Worm (Caenorhabditis elegans): ENCODE data around the gene nas-1.
"Not testable (repeated sequence)": the region's sequence is repeated elsewhere in the genome, so short reads cannot be mapped to it uniquely, and the experiment has no call there.

Gene nas-1

DNA sequence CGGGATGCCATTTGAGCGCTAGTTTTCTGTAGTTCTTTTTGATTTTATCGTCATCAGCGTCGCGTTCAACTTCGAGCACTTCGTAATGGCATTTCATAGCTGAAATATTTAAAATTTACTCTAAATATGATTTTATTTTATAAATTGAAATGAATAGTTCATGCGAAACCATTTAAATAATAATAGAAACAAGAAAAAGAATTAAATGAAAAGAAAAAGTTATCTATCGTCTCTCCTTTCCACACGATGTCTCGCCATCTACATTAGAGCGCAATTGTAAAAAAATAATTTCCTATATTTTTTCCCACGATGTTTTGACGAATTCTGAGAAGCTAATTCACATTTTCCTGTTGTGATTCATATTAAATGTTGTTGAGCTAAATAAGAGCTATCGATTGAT is 12.4 kb upstream of the nas-1 start, which contains the start of gene dnj-17:
dnj-17 (minus strand) TSS at position 101 of the 400 bp plus-strand sequence.
- TF ChIP-seq W03F9.2 (tag; optimal IDR thresholded peaks at IDR 0.05), result no peak
- no peak for TF ChIP-seq dao-5 (tag; optimal IDR thresholded peaks at IDR 0.05)
- no peak for TF ChIP-seq him-1 (tag; optimal IDR thresholded peaks at IDR 0.05)

DNA sequence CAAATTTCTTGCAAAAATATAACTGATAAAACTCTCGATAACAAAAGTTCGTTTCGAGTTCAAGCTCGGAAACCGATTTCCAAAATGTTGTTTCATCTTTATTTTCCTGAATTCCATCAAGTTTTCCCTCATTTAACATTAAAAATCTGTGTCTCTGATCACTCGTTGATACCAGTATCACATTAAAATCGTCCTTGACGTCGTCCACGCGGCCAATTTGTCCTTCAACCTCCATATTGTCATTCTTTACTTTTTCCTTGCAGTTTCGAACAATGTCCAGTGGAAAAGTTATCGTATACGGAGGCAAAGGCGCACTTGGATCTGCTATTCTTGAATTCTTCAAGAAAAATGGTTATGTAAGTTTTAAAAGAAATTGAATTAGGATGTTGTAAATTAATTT is 12.0 kb upstream of the nas-1 start, which contains the start of gene qdpr-1:
qdpr-1 (plus strand) TSS at position 264 of the 400 bp plus-strand sequence.
- TF ChIP-seq W03F9.2 (tag; optimal IDR thresholded peaks at IDR 0.05) (no peak), him-1 (tag; optimal IDR thresholded peaks at IDR 0.05) (no peak), dao-5 (tag; optimal IDR thresholded peaks at IDR 0.05) (no peak)

DNA sequence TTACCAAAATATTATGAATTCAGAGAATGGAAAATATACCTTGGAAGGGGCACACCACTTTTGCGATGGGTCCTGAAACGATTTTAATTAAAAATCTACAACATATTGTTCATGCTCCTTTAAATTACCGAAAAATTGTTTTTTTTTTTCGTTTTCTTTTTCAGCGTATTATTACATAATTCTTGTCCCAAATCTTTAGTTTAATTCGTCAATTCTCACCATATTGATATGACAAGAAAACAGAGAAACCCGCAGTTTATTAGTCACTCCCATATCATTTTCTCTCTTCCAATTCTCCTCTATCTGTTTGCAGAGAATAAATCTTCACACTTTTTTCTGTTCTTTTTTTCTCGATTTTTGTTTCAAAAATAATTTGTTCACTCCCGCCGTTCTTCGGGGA is 10.3 kb upstream of the nas-1 start, which contains the start of gene F11F1.1:
F11F1.1 (plus strand) TSS at position 301 of the 400 bp plus-strand sequence.
- no peak for TF ChIP-seq W03F9.2 (tag; optimal IDR thresholded peaks at IDR 0.05)
- TF ChIP-seq him-1 (tag; optimal IDR thresholded peaks at IDR 0.05), result no peak
- no peak for TF ChIP-seq dao-5 (tag; optimal IDR thresholded peaks at IDR 0.05)

DNA sequence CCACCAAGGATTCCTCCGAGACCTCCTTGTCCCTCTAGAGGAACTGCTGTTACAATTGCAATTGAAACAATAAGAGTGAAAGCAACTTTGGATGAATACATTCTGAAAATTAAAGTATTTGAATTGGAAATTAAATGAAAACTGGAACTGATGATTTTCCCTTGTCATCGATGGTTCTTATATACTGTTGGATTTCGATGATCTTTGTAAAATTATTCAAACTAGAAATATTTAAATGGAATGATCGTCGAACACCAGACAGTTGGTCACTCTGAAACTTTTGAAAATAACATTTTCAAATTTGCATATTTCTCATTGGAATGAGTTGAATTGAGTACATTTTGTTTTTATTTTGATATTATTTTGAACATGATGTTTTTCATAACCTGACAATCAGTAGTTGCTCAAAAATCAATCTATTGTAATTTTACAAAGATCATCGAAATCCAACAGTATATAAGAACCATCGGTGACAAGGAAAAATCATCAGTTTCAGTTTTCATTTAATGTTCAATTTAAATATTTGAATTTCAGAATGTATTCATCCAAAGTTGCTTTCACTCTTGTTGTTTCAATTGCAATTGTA is 3.8 kb upstream of the nas-1 start, which contains the start of the genes srlf-9 and srlf-10:
srlf-9 (minus strand) TSS at position 101 of the 586 bp plus-strand sequence.
srlf-10 (plus strand) TSS at position 536 of the 586 bp plus-strand sequence.
- TF ChIP-seq him-1, W03F9.2, dao-5 (tag; optimal IDR thresholded peaks at IDR 0.05): not testable (repeated sequence)

DNA sequence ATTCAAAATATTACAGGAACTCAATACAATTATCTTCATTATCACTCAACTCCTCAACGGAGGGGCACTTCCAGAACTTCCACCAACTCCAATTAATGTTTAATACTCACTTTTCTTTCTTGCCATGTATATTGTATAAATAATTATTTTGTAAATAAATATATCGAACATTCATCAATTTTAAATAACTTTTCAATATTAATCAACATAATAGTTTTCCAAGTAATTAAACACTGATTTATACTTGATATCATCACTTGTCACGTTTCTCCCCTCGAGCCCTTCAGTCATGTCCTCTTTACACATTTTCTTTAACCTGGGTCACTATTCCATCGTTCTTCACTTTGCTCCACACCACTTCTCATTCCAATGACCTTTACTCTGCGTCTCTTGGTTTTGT is 2.7 kb upstream of the nas-1 start, which contains the start of gene mig-18:
mig-18 (plus strand) TSS at position 301 of the 400 bp plus-strand sequence.
- TF ChIP-seq him-1 (tag; optimal IDR thresholded peaks at IDR 0.05) (no peak), dao-5 (tag; optimal IDR thresholded peaks at IDR 0.05) (no peak), W03F9.2 (tag; optimal IDR thresholded peaks at IDR 0.05) (no peak)

DNA sequence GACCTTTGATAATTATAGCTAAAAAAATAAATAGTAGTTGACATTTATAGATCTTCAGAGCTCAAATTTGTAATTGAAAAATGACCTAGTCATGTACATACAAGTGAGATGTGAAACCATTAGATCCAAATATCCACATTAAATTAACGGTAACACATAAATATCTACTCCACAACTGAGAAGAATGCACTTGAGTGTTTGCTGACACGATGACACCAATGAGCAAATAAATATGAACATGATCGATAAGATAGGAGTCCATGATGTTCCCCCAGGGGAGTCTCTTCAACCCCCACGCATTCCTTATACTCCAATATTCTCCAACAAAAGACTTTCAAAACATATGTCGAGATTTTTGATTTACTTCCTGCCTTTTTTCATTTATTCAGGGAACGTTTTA is 1.2 kb upstream of the nas-1 start, which contains the start of gene ttr-52:
ttr-52 (plus strand) TSS at position 301 of the 400 bp plus-strand sequence.
- TF ChIP-seq him-1 (tag; optimal IDR thresholded peaks at IDR 0.05) (no peak), W03F9.2 (tag; optimal IDR thresholded peaks at IDR 0.05) (no peak), dao-5 (tag; optimal IDR thresholded peaks at IDR 0.05) (no peak)

DNA sequence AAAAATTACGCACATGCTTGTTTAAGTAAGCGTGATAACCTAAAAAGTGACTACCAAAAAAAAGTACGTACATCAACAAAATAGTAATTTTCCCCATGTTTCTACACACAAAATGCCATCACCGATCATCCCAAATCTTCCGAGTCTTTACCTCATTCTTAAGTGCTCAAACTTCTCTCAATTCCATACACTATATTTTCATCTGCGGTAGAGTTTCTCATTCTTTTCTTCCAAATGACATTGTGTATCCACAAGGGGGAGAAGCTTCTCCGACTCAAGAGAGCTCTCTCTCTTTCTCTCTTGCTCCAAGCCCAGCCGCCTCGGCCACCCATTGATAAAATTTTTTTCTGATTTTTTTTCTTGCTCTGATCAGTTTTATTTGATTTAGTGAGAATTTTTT is 3.9 kb downstream of the nas-1 start, which contains the start of gene myo-6:
myo-6 (plus strand) TSS at position 301 of the 400 bp plus-strand sequence.
- no peak for TF ChIP-seq him-1 (tag; optimal IDR thresholded peaks at IDR 0.05)
- TF ChIP-seq W03F9.2 (tag; optimal IDR thresholded peaks at IDR 0.05), result no peak
- no peak for TF ChIP-seq dao-5 (tag; optimal IDR thresholded peaks at IDR 0.05)

DNA sequence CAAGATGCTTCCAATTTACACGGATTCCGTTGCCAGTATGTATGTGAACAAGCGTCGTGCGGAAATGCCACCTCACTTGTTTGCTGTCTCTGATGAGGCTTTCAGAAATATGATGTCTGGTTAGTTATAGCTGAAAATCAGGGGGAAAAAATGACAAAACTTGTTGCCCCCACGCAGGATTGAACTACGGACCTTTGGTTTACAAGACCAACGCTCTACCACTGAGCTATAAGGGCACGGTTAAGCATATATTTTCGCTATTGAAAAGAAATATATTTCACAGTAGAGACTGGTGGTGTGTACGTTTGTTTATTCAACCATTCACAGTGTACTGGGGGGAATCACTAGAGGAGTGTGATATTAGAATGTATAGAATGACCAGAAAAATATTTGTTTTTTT is 5.6 kb downstream of the nas-1 start:
- TF ChIP-seq W03F9.2 (tag; optimal IDR thresholded peaks at IDR 0.05) (no peak), dao-5 (tag; optimal IDR thresholded peaks at IDR 0.05) (no peak), him-1 (tag; optimal IDR thresholded peaks at IDR 0.05) (no peak)

DNA sequence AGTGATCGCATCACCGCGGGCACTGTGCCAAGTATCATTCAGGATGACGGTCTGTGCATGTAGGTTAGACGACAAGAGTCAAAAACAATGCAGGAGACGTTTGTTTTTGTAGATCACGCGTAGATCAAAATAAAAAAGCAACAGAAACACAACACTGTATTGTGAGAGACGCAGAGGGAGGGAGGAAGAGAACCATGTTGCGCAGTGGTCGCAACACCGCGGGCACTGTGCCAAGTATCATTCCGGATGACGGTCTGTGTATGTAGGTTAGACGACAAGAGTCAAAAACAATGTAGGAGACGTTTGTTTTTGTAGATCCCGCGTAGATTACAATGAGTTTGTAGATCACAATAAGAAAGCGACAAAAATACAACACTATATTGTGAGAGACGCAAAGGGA is 13.4 kb downstream of the nas-1 start:
- TF ChIP-seq dao-5 (tag; optimal IDR thresholded peaks at IDR 0.05) (no peak), W03F9.2 (tag; optimal IDR thresholded peaks at IDR 0.05) (no peak), him-1 (tag; optimal IDR thresholded peaks at IDR 0.05) (no peak)

DNA sequence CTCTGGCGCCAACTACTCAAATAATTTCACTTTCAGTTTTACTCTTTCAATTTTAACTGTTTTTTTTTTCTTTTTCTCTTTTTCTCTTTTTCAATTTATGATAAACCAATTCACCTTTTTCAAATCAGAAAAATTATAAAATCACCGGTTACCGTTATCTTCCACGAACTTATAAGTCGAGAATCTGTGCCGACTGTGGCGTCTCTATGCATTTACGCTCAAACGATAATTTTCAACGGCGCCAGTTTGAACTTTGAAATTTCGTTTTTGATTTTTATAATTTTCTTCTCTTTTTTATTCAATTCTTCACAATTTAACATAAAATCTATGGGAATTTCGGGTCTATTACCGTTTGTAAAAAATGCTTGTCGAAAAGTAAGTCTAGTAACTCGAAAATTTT is 17.8 kb downstream of the nas-1 start, which contains the start of gene exo-1:
exo-1 (plus strand) TSS at position 101 of the 400 bp plus-strand sequence.
- TF ChIP-seq him-1 (tag; optimal IDR thresholded peaks at IDR 0.05), result no peak
- TF ChIP-seq dao-5 (tag; optimal IDR thresholded peaks at IDR 0.05), result no peak
- peak; percentile 87 for TF ChIP-seq W03F9.2 (tag; optimal IDR thresholded peaks at IDR 0.05)

DNA sequence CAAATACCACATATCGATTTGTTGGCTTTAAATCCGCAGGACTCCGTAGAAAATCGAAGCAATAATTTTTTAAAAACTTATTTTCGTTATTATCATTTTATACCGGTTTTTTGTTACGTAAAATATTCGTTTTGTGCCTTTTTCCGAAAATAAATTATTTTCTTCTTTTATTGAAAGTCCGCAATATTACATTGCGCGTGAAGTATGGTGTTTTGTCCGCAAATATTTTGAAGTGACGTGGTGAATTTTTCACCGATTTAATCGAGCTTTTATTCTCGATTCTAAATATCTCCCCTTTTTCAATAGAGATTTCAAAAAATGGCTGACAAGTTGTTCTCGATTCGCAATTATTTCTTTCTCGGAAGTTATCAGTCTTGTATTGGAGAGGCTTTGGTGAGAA is 20.4 kb downstream of the nas-1 start, which contains the start of gene cope-1:
cope-1 (plus strand) TSS at position 229 of the 400 bp plus-strand sequence.
- no peak for TF ChIP-seq dao-5 (tag; optimal IDR thresholded peaks at IDR 0.05)
- no peak for TF ChIP-seq W03F9.2 (tag; optimal IDR thresholded peaks at IDR 0.05)
- no peak for TF ChIP-seq him-1 (tag; optimal IDR thresholded peaks at IDR 0.05)

DNA sequence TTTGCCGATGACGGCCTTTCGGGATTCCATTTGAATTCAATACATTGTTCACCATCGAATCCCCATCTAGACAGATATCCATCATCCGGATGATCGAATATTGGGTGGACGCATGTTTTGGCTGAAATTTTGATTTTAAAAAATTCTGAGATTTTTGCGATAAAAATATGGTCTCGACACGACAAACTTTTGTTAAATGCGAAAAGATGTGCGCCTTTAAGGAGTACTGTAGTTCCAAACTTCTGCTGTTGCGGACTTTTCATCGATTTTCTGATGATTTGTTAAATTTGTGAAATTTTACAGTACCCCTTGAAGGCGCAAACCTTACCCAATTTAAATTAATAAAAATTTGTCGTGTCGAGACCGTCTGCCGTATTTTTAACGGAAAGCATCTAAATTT is 22.2 kb downstream of the nas-1 start:
- TF ChIP-seq W03F9.2 (tag; optimal IDR thresholded peaks at IDR 0.05), result no peak
- no peak for TF ChIP-seq him-1 (tag; optimal IDR thresholded peaks at IDR 0.05)

DNA sequence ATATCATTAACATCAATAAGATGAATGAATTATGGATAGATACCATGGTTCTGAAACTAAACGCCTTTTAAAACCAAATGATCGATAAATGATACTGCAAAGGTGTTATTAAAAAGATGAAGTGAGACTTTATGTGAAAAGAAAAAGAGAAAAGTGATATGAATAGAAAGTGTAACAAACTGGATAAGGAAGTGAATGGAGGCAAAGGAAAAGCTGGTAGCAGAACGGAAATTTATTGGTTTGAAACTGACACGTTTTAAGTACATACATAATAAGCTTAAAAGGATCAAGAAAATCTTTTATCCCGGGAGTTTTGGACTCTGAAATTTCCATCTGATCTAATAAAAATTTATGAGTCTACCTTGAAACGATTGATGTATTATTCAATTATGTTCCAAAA is 24.1 kb downstream of the nas-1 start, which contains the start of gene bli-5:
bli-5 (minus strand) TSS at position 101 of the 400 bp plus-strand sequence.
- no peak for TF ChIP-seq W03F9.2 (tag; optimal IDR thresholded peaks at IDR 0.05)
- no peak for TF ChIP-seq him-1 (tag; optimal IDR thresholded peaks at IDR 0.05)
- TF ChIP-seq dao-5 (tag; optimal IDR thresholded peaks at IDR 0.05), result no peak

DNA sequence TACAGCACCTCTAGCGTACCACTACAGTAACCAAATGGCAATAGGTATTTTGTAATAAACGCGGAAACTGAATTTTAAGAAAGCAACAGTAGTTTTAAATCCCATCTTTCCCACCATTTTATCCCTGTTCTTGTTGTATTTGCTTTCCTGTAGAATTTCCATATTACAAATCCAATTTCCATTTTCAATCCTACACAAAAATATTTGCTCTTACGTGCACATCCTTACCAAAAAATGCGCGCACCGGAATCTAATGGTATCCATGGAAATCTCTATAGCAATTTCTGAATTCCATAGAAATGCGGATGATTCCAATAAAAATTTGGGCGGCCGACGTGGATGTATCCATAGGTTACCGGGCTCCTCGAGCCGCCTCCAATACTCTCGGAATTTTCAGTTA is 24.6 kb downstream of the nas-1 start, which contains the start of gene trf-1:
trf-1 (plus strand) TSS at position 301 of the 400 bp plus-strand sequence.
- TF ChIP-seq dao-5 (tag; optimal IDR thresholded peaks at IDR 0.05) (no peak), W03F9.2 (tag; optimal IDR thresholded peaks at IDR 0.05) (no peak), him-1 (tag; optimal IDR thresholded peaks at IDR 0.05) (no peak)

All from whole organism, L4/young adult.